Worm (Caenorhabditis elegans): ENCODE results near the gene rpap-2.

DNA sequence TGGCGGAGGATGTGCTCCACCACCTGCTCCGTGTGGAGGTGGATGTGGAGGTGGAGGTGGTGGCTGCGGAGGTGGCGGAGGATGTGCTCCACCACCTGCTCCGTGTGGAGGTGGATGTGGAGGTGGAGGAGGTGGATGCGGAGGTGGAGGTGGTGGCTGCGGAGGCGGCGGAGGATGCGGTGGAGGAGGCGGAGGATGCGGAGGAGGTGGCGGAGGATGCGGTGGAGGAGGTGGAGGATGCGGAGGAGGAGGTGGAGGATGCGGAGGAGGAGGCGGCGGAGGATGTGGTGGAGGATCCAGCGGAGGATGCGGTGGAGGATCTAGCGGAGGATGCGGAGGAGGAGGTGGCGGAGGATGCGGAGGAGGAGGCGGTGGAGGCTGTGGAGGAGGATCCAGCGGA, 5.3 kb upstream of the rpap-2 start:
- TF ChIP-seq blmp-1 (tag; optimal IDR thresholded peaks at IDR 0.05) (no peak), snpc-4 (tag; optimal IDR thresholded peaks at IDR 0.05) (no peak), elt-3 (tag; optimal IDR thresholded peaks at IDR 0.05) (no peak), unc-62 (GFP tag; optimal IDR thresholded peaks at IDR 0.05) (no peak), M03D4.4 (tag; optimal IDR thresholded peaks at IDR 0.05) (no peak), ztf-11 (tag; optimal IDR thresholded peaks at IDR 0.05) (no peak), unc-120 (tag; optimal IDR thresholded peaks at IDR 0.05; ENCODE audit: poor library complexity, severe bottlenecking) (no peak), drap-1 (GFP tag; optimal IDR thresholded peaks at IDR 0.05) (no peak), lsy-2 (tag; optimal IDR thresholded peaks at IDR 0.05) (no peak), ham-2 (GFP tag; optimal IDR thresholded peaks at IDR 0.05) (no peak), unc-39 (tag; optimal IDR thresholded peaks at IDR 0.05) (no peak), zip-8 (tag; optimal IDR thresholded peaks at IDR 0.05) (no peak)
